Worm (Caenorhabditis elegans): ENCODE data around the gene mdt-15.
A peak's percentile ranks its signal among the peaks of the same experiment; 100 is the strongest.

mdt-15 gene

ce11 chrIII:5869429-5869828 is 35.9 kb upstream of the mdt-15 start, which contains the start of gene F01F1.15:
TSS of gene F01F1.15 (minus strand) at chrIII:5869529.
- no peak for TF ChIP-seq pes-1 (GFP tag; IDR thresholded peaks at IDR 0.05)
- no peak for TF ChIP-seq tbx-37 (GFP tag; conservative IDR thresholded peaks at IDR 0.05)
- TF ChIP-seq ama-1 (optimal IDR thresholded peaks at IDR 0.05): no peak
- no peak for TF ChIP-seq hnd-1 (tag; optimal IDR thresholded peaks at IDR 0.05)
- TF ChIP-seq sea-1 (GFP tag; conservative IDR thresholded peaks at IDR 0.05): no peak
- no peak for TF ChIP-seq tbx-11 (GFP tag; IDR thresholded peaks at IDR 0.05)
- no peak for TF ChIP-seq flt-1 (GFP tag; IDR thresholded peaks at IDR 0.05)
- TF ChIP-seq B0310.2 (tag; optimal IDR thresholded peaks at IDR 0.05): no peak
- TF ChIP-seq hmbx-1 (tag; optimal IDR thresholded peaks at IDR 0.05): no peak

DNA sequence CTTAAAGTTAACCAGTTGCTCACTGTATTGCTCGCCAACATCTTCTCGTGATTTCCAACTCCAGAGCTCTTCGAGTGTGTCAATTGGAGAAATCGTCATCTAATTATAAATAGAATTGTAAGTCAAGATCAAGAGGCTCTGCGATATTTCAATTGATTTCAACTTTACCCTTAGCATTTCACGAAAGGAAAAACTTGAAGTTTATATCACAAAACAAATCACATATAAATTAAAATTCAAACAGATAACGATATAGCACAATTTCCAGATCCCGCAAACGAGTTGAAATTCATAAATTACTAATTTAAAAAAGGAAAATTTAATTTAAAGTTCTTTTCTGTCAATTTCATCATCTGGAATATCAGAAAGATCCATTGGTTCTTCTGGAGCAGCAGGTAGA is 34.9 kb upstream of the mdt-15 start, which contains the start of gene eng-1:
eng-1 (minus strand) TSS at position 101 of the 400 bp plus-strand sequence.
- TF ChIP-seq tra-4 (tag; optimal IDR thresholded peaks at IDR 0.05): no peak
- TF ChIP-seq pes-1 (GFP tag; IDR thresholded peaks at IDR 0.05): no peak
- TF ChIP-seq tbx-11 (GFP tag; IDR thresholded peaks at IDR 0.05): no peak
- no peak for TF ChIP-seq ceh-13 (GFP tag; optimal IDR thresholded peaks at IDR 0.05)
- no peak for TF ChIP-seq hmbx-1 (tag; optimal IDR thresholded peaks at IDR 0.05)
- TF ChIP-seq hmg-4 (GFP tag; optimal IDR thresholded peaks at IDR 0.05): no peak
- no peak for TF ChIP-seq aly-1 (tag; optimal IDR thresholded peaks at IDR 0.05)
- TF ChIP-seq hnd-1 (tag; optimal IDR thresholded peaks at IDR 0.05): no peak
- TF ChIP-seq B0310.2 (tag; optimal IDR thresholded peaks at IDR 0.05): no peak
- TF ChIP-seq ama-1 (optimal IDR thresholded peaks at IDR 0.05): no peak

DNA sequence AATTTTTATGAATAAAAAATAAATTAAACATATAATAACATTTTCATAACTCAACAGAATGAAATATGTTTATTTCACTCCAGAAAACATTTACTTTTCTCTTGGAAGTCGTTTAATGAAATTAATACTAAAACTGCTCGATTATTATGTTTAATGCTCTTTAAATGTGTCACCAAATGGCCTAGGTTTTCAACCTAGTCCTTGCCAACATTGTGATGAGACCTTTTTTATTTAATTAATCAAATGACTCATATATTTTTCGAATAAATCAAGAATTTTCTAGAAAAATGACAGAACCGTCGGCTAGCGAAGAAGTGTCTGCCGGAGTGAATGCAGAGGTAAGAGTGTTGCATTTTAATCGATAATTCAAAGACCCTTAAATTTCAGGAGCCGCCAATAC is 30.7 kb upstream of the mdt-15 start, which contains the start of gene rabn-5:
rabn-5 (plus strand) TSS at position 284 of the 400 bp plus-strand sequence.
- TF ChIP-seq hmg-4 (GFP tag; optimal IDR thresholded peaks at IDR 0.05) (no peak), B0310.2 (tag; optimal IDR thresholded peaks at IDR 0.05) (no peak), aly-1 (tag; optimal IDR thresholded peaks at IDR 0.05) (no peak), tra-4 (tag; optimal IDR thresholded peaks at IDR 0.05) (no peak), sea-1 (GFP tag; conservative IDR thresholded peaks at IDR 0.05) (no peak), tbx-37 (GFP tag; conservative IDR thresholded peaks at IDR 0.05) (no peak), pes-1 (GFP tag; IDR thresholded peaks at IDR 0.05) (no peak), hnd-1 (tag; optimal IDR thresholded peaks at IDR 0.05) (no peak), flt-1 (GFP tag; IDR thresholded peaks at IDR 0.05) (no peak), ceh-13 (GFP tag; optimal IDR thresholded peaks at IDR 0.05) (no peak), hmbx-1 (tag; optimal IDR thresholded peaks at IDR 0.05) (no peak), ama-1 (optimal IDR thresholded peaks at IDR 0.05) (no peak), ceh-36 (tag; optimal IDR thresholded peaks at IDR 0.05) (no peak), ets-7 (tag; optimal IDR thresholded peaks at IDR 0.05) (no peak), scrt-1 (GFP tag; IDR thresholded peaks at IDR 0.05) (no peak), F13C5.2 (tag; optimal IDR thresholded peaks at IDR 0.05) (no peak), tbx-11 (GFP tag; IDR thresholded peaks at IDR 0.05) (no peak)

DNA sequence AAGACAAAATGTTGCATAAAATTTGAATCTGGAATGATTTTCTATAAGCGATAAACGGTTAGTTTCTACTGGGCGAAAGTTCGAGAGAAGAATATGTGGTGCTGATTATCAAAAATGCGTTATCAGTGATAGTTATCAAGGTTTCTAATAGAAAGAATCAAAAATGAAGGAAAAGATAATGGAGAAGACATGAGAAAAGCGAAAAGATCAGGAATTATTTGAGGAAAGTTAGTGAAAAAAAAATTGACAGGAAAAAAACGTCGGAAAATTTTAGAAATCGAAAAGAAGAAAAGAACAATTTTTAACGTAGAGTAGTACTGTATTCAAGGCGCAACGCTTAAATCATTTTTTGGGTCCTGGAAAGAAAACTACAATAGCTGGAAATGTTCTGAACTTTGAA is 30.2 kb upstream of the mdt-15 start, which contains the start of gene dnpp-1:
dnpp-1 (minus strand) TSS at position 30 of the 400 bp plus-strand sequence.
- TF ChIP-seq hmbx-1 (tag; optimal IDR thresholded peaks at IDR 0.05): no peak
- TF ChIP-seq ama-1 (optimal IDR thresholded peaks at IDR 0.05): no peak
- TF ChIP-seq sea-1 (GFP tag; conservative IDR thresholded peaks at IDR 0.05): no peak
- no peak for TF ChIP-seq ceh-13 (GFP tag; optimal IDR thresholded peaks at IDR 0.05)
- TF ChIP-seq tbx-37 (GFP tag; conservative IDR thresholded peaks at IDR 0.05): no peak
- TF ChIP-seq hnd-1 (tag; optimal IDR thresholded peaks at IDR 0.05): no peak

DNA sequence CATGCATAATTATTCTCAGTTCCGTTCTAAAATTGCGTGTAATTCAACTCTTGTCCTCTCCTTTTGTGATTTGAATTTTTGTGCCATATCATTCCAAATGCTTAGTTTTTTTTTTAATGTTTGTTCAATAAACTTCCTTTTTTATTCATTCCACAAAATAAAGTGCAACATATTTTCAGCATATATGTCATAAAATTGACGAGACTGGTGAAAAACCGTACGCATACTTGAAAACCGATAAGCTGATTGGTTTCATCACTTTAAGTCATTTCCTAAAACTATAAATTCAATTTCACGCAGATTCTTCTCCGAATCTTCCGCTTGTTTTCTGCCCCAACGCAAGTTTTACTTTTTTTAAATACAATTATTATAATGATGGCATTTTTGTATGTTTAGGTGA is 25.5 kb upstream of the mdt-15 start, which contains the start of gene dpf-4:
dpf-4 (plus strand) TSS at position 301 of the 400 bp plus-strand sequence.
- TF ChIP-seq tbx-11 (GFP tag; IDR thresholded peaks at IDR 0.05) (no peak), scrt-1 (GFP tag; IDR thresholded peaks at IDR 0.05) (no peak), pes-1 (GFP tag; IDR thresholded peaks at IDR 0.05) (no peak), hmbx-1 (tag; optimal IDR thresholded peaks at IDR 0.05) (no peak), aly-1 (tag; optimal IDR thresholded peaks at IDR 0.05) (no peak), ama-1 (optimal IDR thresholded peaks at IDR 0.05) (no peak), F13C5.2 (tag; optimal IDR thresholded peaks at IDR 0.05) (no peak), ets-7 (tag; optimal IDR thresholded peaks at IDR 0.05) (no peak), hnd-1 (tag; optimal IDR thresholded peaks at IDR 0.05) (no peak), sea-1 (GFP tag; conservative IDR thresholded peaks at IDR 0.05) (no peak), B0310.2 (tag; optimal IDR thresholded peaks at IDR 0.05) (no peak), ceh-13 (GFP tag; optimal IDR thresholded peaks at IDR 0.05) (no peak), hmg-4 (GFP tag; optimal IDR thresholded peaks at IDR 0.05) (no peak), flt-1 (GFP tag; IDR thresholded peaks at IDR 0.05) (no peak)

DNA sequence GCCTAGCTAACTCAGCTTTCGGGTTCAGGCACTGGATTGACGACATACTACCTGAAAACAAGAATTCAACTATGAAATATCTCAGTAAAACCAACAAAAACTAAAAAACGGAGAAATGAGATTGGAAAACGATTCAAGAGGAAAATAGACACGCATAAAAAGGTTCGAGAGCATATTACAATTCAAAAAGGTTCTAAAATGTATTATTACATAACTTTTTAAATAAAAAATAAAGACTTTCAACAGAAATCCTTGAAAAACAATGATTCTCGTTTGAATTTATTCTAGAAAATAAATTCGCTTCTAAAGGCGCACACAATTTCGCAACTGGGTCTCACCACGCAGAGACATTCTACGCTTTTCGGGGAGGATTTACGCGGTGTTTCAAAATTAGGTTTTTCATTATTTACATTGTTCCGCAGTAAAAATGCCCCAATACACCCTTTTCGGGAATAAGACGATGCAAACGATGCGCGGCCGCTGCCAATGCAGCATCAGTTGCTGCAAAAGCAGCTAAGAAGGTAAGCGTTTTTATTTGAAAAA is 22.2 kb upstream of the mdt-15 start, which contains the start of the genes cct-6 and alh-9:
cct-6 (minus strand) TSS at position 51 of the 543 bp plus-strand sequence.
alh-9 (plus strand) TSS at position 382 of the 543 bp plus-strand sequence.
- TF ChIP-seq hmg-4 (GFP tag; optimal IDR thresholded peaks at IDR 0.05): peak; percentile 3
- no peak for TF ChIP-seq ets-7 (tag; optimal IDR thresholded peaks at IDR 0.05)
- TF ChIP-seq F13C5.2 (tag; optimal IDR thresholded peaks at IDR 0.05): peak; percentile 65

DNA sequence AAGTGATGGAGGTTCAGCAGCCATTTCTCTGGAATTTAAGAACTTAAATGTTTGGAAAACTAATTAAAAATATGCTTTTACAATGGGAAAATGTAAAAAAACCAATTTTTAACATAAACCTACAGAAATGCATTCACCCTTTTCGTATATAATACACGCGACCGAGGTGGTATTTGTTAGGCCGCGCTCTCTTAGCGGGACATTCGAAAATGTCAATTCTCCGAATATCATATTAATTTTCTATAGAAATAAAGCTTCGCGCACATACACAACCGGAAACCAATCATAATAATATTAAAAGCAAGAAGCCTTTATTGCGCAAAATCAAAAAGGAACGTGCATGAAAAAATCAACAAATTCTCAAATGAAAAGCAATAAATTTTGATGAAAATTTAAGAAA is 19.7 kb upstream of the mdt-15 start, which contains the start of gene ddx-23:
ddx-23 (minus strand) TSS at position 30 of the 400 bp plus-strand sequence.
- TF ChIP-seq B0310.2 (tag; optimal IDR thresholded peaks at IDR 0.05): no peak
- no peak for TF ChIP-seq sea-1 (GFP tag; conservative IDR thresholded peaks at IDR 0.05)
- no peak for TF ChIP-seq ets-7 (tag; optimal IDR thresholded peaks at IDR 0.05)
- TF ChIP-seq flt-1 (GFP tag; IDR thresholded peaks at IDR 0.05): no peak
- no peak for TF ChIP-seq hmbx-1 (tag; optimal IDR thresholded peaks at IDR 0.05)
- no peak for TF ChIP-seq hnd-1 (tag; optimal IDR thresholded peaks at IDR 0.05)
- no peak for TF ChIP-seq hmg-4 (GFP tag; optimal IDR thresholded peaks at IDR 0.05)
- TF ChIP-seq pes-1 (GFP tag; IDR thresholded peaks at IDR 0.05): no peak
- no peak for TF ChIP-seq tbx-11 (GFP tag; IDR thresholded peaks at IDR 0.05)
- TF ChIP-seq scrt-1 (GFP tag; IDR thresholded peaks at IDR 0.05): no peak
- TF ChIP-seq tra-4 (tag; optimal IDR thresholded peaks at IDR 0.05): no peak
- no peak; the same call in 1 of the 2 replicates for TF ChIP-seq tbx-37 (GFP tag; conservative IDR thresholded peaks at IDR 0.05)
- TF ChIP-seq F13C5.2 (tag; optimal IDR thresholded peaks at IDR 0.05): no peak
- TF ChIP-seq aly-1 (tag; optimal IDR thresholded peaks at IDR 0.05): no peak
- TF ChIP-seq ama-1 (optimal IDR thresholded peaks at IDR 0.05): no peak
- TF ChIP-seq ceh-13 (GFP tag; optimal IDR thresholded peaks at IDR 0.05): no peak
- TF ChIP-seq ceh-36 (tag; optimal IDR thresholded peaks at IDR 0.05): no peak
